Worm (Caenorhabditis elegans) whole organism, mixed stage, embryonic: Measurements from ENCODE around the gene lmbr-1.

ENCODE experiments used
- M03D4.4 ChIP-seq: sonication (generic microtip); optimal IDR thresholded peaks from 2 replicates; lab custom pipeline; 2017; ENCODE audit warnings: mild to moderate bottlenecking, missing genetic modification characterization, missing compliant biosample characterization
- bed-3 ChIP-seq: fragments of 200-800 bp; sonication (Bioruptor generic); optimal IDR thresholded peaks from 3 replicates; lab custom pipeline; 2018; ENCODE audit warnings: mild to moderate bottlenecking, missing genetic modification characterization, moderate library complexity, missing compliant biosample characterization
- blmp-1 ChIP-seq: fragments of 150-350 bp; optimal IDR thresholded peaks from 2 replicates; lab custom pipeline; 2014; ENCODE audit warnings: missing biosample characterization, missing genetic modification characterization
- ceh-39 ChIP-seq: fragments of 150-350 bp; optimal IDR thresholded peaks from 2 replicates; lab custom pipeline; 2014; ENCODE audit warnings: missing biosample characterization, missing genetic modification characterization
- ceh-43 ChIP-seq: fragments of 200-800 bp; sonication (Bioruptor generic); optimal IDR thresholded peaks from 2 replicates; lab custom pipeline; 2018; ENCODE audit warnings: mild to moderate bottlenecking, missing genetic modification characterization, moderate library complexity, missing compliant biosample characterization
- ceh-83 ChIP-seq: fragments of 200-800 bp; sonication (Bioruptor generic); optimal IDR thresholded peaks from 2 replicates; lab custom pipeline; 2018; ENCODE audit warnings: mild to moderate bottlenecking, missing genetic modification characterization, missing compliant biosample characterization
- ces-1 ChIP-seq: fragments of 150-350 bp; optimal IDR thresholded peaks from 2 replicates; lab custom pipeline; 2014; ENCODE audit warnings: missing biosample characterization, missing genetic modification reagents, missing genetic modification characterization
- cnd-1 ChIP-seq: fragments of 200-800 bp; sonication (Bioruptor generic); optimal IDR thresholded peaks from 2 replicates; lab custom pipeline; 2018; ENCODE audit warnings: mild to moderate bottlenecking, missing genetic modification characterization, missing compliant biosample characterization
- drap-1 ChIP-seq: fragments of 200-800 bp; sonication (Bioruptor generic); optimal IDR thresholded peaks from 3 replicates; lab custom pipeline; 2018; ENCODE audit warnings: mild to moderate bottlenecking, missing genetic modification characterization, missing compliant biosample characterization
- elt-1 ChIP-seq: sonication (generic microtip); optimal IDR thresholded peaks from 2 replicates; lab custom pipeline; 2017; ENCODE audit warnings: missing genetic modification characterization, mild to moderate bottlenecking, missing compliant biosample characterization, antibody characterized with exemption, moderate library complexity, borderline replicate concordance; ENCODE audit not compliant: insufficient read depth
- elt-3 ChIP-seq: fragments of 150-350 bp; optimal IDR thresholded peaks from 2 replicates; lab custom pipeline; 2014; ENCODE audit warnings: missing biosample characterization, missing genetic modification characterization
- flh-1 ChIP-seq: fragments of 200-800 bp; sonication (Bioruptor generic); optimal IDR thresholded peaks from 2 replicates; lab custom pipeline; 2018; ENCODE audit warnings: mild to moderate bottlenecking, missing genetic modification characterization, moderate library complexity, missing compliant biosample characterization
- ham-2 ChIP-seq: fragments of 200-800 bp; sonication (Bioruptor generic); optimal IDR thresholded peaks from 2 replicates; lab custom pipeline; 2018; ENCODE audit warnings: mild to moderate bottlenecking, missing genetic modification characterization, missing compliant biosample characterization
- hlh-1 ChIP-seq: fragments of 150-350 bp; optimal IDR thresholded peaks from 2 replicates; lab custom pipeline; 2014; ENCODE audit warnings: missing biosample characterization, missing genetic modification reagents, missing genetic modification characterization
- lin-13 ChIP-seq: fragments of 150-350 bp; optimal IDR thresholded peaks from 2 replicates; lab custom pipeline; 2014; ENCODE audit warnings: missing biosample characterization, missing genetic modification characterization
- lin-32 ChIP-seq: fragments of 200-800 bp; sonication (Bioruptor generic); optimal IDR thresholded peaks from 2 replicates; lab custom pipeline; 2018; ENCODE audit warnings: mild to moderate bottlenecking, missing genetic modification characterization, missing compliant biosample characterization
- mep-1 ChIP-seq: fragments of 150-350 bp; optimal IDR thresholded peaks from 2 replicates; lab custom pipeline; 2017; ENCODE audit warnings: missing biosample characterization, missing genetic modification reagents, missing genetic modification characterization, inconsistent platforms
- mls-2 ChIP-seq: sonication (generic microtip); optimal IDR thresholded peaks from 2 replicates; lab custom pipeline; 2016; ENCODE audit warnings: mild to moderate bottlenecking, missing genetic modification characterization, moderate library complexity, missing compliant biosample characterization
- nhr-12 ChIP-seq: fragments of 150-350 bp; optimal IDR thresholded peaks from 2 replicates; lab custom pipeline; 2014; ENCODE audit warnings: missing biosample characterization, missing genetic modification characterization
- nhr-2 ChIP-seq: fragments of 150-350 bp; optimal IDR thresholded peaks from 2 replicates; lab custom pipeline; 2014; ENCODE audit warnings: missing biosample characterization, missing genetic modification characterization
- nhr-237 ChIP-seq: fragments of 150-350 bp; optimal IDR thresholded peaks from 2 replicates; lab custom pipeline; 2014; ENCODE audit warnings: missing biosample characterization, missing genetic modification characterization
- nhr-76 ChIP-seq: sonication (generic microtip); optimal IDR thresholded peaks from 2 replicates; lab custom pipeline; 2017; ENCODE audit warnings: missing biosample characterization, missing genetic modification characterization
- pha-4 ChIP-seq: fragments of 150-350 bp; optimal IDR thresholded peaks from 2 replicates; lab custom pipeline; 2018; ENCODE audit warnings: missing biosample characterization, missing genetic modification reagents, missing genetic modification characterization
- sem-2 ChIP-seq: fragments of 200-800 bp; sonication (Bioruptor generic); optimal IDR thresholded peaks from 2 replicates; lab custom pipeline; 2018; ENCODE audit warnings: mild to moderate bottlenecking, missing genetic modification characterization, missing compliant biosample characterization
- snpc-4 ChIP-seq: fragments of 150-350 bp; optimal IDR thresholded peaks from 2 replicates; lab custom pipeline; 2014; ENCODE audit warnings: missing biosample characterization, missing genetic modification characterization
- tbx-8 ChIP-seq: fragments of 200-800 bp; sonication (Bioruptor generic); optimal IDR thresholded peaks from 2 replicates; lab custom pipeline; 2018; ENCODE audit warnings: mild to moderate bottlenecking, missing genetic modification characterization, moderate library complexity, missing compliant biosample characterization
- unc-120 ChIP-seq: sonication (generic microtip); optimal IDR thresholded peaks from 2 replicates; lab custom pipeline; 2017; ENCODE audit warnings: missing genetic modification characterization, missing compliant biosample characterization; ENCODE audit not compliant: poor library complexity, severe bottlenecking
- unc-39 ChIP-seq: fragments of 150-350 bp; optimal IDR thresholded peaks from 2 replicates; lab custom pipeline; 2014; ENCODE audit warnings: missing biosample characterization, missing genetic modification characterization
- unc-62 ChIP-seq: fragments of 150-350 bp; optimal IDR thresholded peaks from 2 replicates; lab custom pipeline; 2014; ENCODE audit warnings: missing biosample characterization, missing genetic modification reagents, missing genetic modification characterization
- zip-8 ChIP-seq: fragments of 150-350 bp; optimal IDR thresholded peaks from 2 replicates; lab custom pipeline; 2014; ENCODE audit warnings: missing biosample characterization, missing genetic modification characterization
- ztf-11 ChIP-seq: fragments of 150-350 bp; optimal IDR thresholded peaks from 2 replicates; lab custom pipeline; 2014; ENCODE audit warnings: missing biosample characterization, missing genetic modification characterization

The lmbr-1 gene

DNA sequence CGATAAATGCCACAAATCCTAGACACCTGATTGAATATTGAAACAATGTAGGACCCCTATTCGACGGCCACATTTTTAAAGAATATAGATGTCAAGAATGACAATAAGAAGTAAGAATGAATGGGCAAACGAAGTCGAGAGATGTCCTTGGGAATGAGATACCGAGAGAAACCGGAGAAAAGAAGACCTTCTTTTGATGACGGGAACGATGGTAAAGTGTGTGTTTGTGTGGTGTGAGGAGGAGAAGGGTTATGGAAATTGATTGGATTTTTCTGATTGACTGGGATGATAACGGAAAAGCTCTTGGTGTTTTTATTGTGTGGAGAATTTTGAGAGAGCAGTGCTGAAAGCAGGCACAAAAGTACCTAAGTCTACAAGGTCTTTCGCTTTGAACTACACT, 3.4 kb upstream of the lmbr-1 start, which contains the start of gene R05D3.9:
R05D3.9 (minus strand) TSS at position 101 of the 400 bp plus-strand sequence.
- no peak for TF ChIP-seq ham-2
- no peak for TF ChIP-seq mep-1 (tag; lab: Kevin White, UChicago)
- TF ChIP-seq ceh-83 (GFP tag; lab: Kevin White, UChicago): no peak

DNA sequence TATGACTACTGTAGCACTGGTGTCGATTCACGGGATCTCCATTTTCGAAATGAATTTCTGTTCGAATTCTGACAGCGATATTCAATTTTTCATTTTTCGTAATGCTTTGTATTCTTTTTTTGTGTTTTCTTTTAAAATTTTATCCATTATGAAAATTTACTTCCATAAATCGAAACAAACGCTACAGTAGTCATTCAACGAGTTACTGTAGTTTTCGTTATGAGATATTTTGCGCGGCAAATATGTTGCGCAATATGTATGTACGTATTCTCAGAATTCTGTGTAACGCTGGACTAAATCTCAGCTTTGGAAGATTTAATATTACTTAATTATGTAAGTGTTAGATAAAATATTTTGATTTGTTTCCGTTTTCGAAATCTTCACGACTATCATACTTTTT, 2.9 kb upstream of the lmbr-1 start:
- TF ChIP-seq ham-2: no peak
- TF ChIP-seq zip-8 (tag; lab: Kevin White, UChicago): peak; percentile 92

ce11 chrIII:8370188-8370587, 1.9 kb upstream of the lmbr-1 start:
- no peak for TF ChIP-seq nhr-12 (tag; lab: Kevin White, UChicago)
- TF ChIP-seq ceh-43 (GFP tag; lab: Kevin White, UChicago): no peak
- no peak for TF ChIP-seq nhr-237 (tag; lab: Kevin White, UChicago)
- no peak for TF ChIP-seq nhr-76 (tag; lab: Kevin White, UChicago)
- no peak for TF ChIP-seq tbx-8
- TF ChIP-seq hlh-1 (tag; lab: Kevin White, UChicago): no peak

- TF ChIP-seq blmp-1 (tag; lab: Kevin White, UChicago) (no peak), zip-8 (tag; lab: Kevin White, UChicago) (no peak), snpc-4 (tag; lab: Kevin White, UChicago) (no peak), unc-62 (GFP tag; lab: Kevin White, UChicago) (no peak), ceh-39 (tag; lab: Kevin White, UChicago) (no peak), pha-4 (tag; lab: Kevin White, UChicago) (no peak), ceh-83 (GFP tag; lab: Kevin White, UChicago) (no peak), nhr-2 (tag; lab: Kevin White, UChicago) (no peak)
Observed at ce11 chrIII:8370846-8371257, 1.2 kb upstream of the lmbr-1 start.

ce11 chrIII:8375000-8375399, 2.9 kb downstream of the lmbr-1 start, which contains the start of gene met-2:
met-2 (plus strand) TSS chrIII:8375300.
- TF ChIP-seq flh-1 (GFP tag; lab: Kevin White, UChicago) (no peak), drap-1 (no peak), snpc-4 (tag; lab: Kevin White, UChicago) (no peak), ces-1 (GFP tag; lab: Kevin White, UChicago) (no peak), nhr-12 (tag; lab: Kevin White, UChicago) (no peak), cnd-1 (tag; lab: Kevin White, UChicago) (no peak), elt-1 (no peak), lin-32 (GFP tag; lab: Kevin White, UChicago) (no peak), lin-13 (no peak), elt-3 (tag; lab: Kevin White, UChicago) (no peak), ztf-11 (tag; lab: Kevin White, UChicago) (no peak), M03D4.4 (tag; lab: Kevin White, UChicago) (no peak), zip-8 (tag; lab: Kevin White, UChicago) (no peak), unc-120 (no peak)

- TF ChIP-seq elt-1 (no peak), zip-8 (tag; lab: Kevin White, UChicago) (no peak), bed-3 (no peak), mls-2 (no peak), elt-3 (tag; lab: Kevin White, UChicago) (no peak), ceh-83 (GFP tag; lab: Kevin White, UChicago) (no peak), unc-62 (GFP tag; lab: Kevin White, UChicago) (no peak), unc-39 (tag; lab: Kevin White, UChicago) (no peak), tbx-8 (no peak), cnd-1 (tag; lab: Kevin White, UChicago) (no peak), ces-1 (GFP tag; lab: Kevin White, UChicago) (no peak), sem-2 (GFP tag; lab: Kevin White, UChicago) (no peak), lin-13 (no peak), nhr-76 (tag; lab: Kevin White, UChicago) (no peak), ceh-43 (GFP tag; lab: Kevin White, UChicago) (no peak), nhr-12 (tag; lab: Kevin White, UChicago) (no peak), hlh-1 (tag; lab: Kevin White, UChicago) (no peak)
Observed at ce11 chrIII:8380645-8381044, 8.6 kb downstream of the lmbr-1 start, which contains the start of gene R05D3.12. R05D3.12 (plus strand) TSS chrIII:8380945.
